Worm (Caenorhabditis elegans): ENCODE data around the gene fbxb-25.
"Not testable (repeated sequence)": the region's sequence is repeated elsewhere in the genome, so short reads cannot be mapped to it uniquely, and the experiment has no call there.

The fbxb-25 gene

DNA sequence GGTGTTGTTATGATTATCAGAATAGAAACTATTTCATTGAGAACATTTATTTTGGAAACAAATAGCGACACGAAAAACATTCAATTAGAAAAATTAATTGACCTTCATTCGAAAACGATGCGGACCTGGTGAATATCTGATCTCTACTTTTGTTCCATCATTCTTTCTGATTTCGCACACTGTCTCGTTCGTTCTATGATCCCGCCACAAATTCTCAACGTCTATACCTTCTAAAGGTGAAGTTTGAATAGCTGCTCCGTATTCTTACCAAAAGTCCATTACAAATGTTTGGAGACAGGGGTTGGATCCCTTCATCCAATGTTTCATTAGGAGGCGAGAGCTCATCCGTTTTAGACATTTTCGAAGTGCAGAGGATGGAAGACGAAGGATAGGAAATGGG lies 32.0 kb upstream of the fbxb-25 start, which contains the start of gene fbxb-16:
Gene fbxb-16, minus strand, starts transcription at position 101 of the 400 bp plus-strand sequence.
- TF ChIP-seq ets-7 (tag; optimal IDR thresholded peaks at IDR 0.05) (no peak), tbx-37 (GFP tag; conservative IDR thresholded peaks at IDR 0.05) (no peak), F13C5.2 (tag; optimal IDR thresholded peaks at IDR 0.05) (no peak), tra-4 (tag; optimal IDR thresholded peaks at IDR 0.05) (no peak), hnd-1 (tag; optimal IDR thresholded peaks at IDR 0.05) (no peak), hmg-4 (GFP tag; optimal IDR thresholded peaks at IDR 0.05) (no peak), flt-1 (GFP tag; IDR thresholded peaks at IDR 0.05) (no peak), aly-1 (tag; optimal IDR thresholded peaks at IDR 0.05) (no peak), ama-1 (optimal IDR thresholded peaks at IDR 0.05) (no peak), pes-1 (GFP tag; IDR thresholded peaks at IDR 0.05) (no peak)

ce11 chrII:1653397-1653796 lies 30.4 kb upstream of the fbxb-25 start, which contains the start of gene fbxb-15:
Gene fbxb-15, minus strand, starts transcription at chrII:1653497.
- TF ChIP-seq hmg-4 (GFP tag; optimal IDR thresholded peaks at IDR 0.05): no peak
- TF ChIP-seq ceh-36 (tag; optimal IDR thresholded peaks at IDR 0.05): no peak
- TF ChIP-seq tra-4 (tag; optimal IDR thresholded peaks at IDR 0.05): no peak
- TF ChIP-seq tbx-37 (GFP tag; conservative IDR thresholded peaks at IDR 0.05): no peak
- TF ChIP-seq ceh-13 (GFP tag; optimal IDR thresholded peaks at IDR 0.05): no peak
- TF ChIP-seq flt-1 (GFP tag; IDR thresholded peaks at IDR 0.05): no peak
- no peak for TF ChIP-seq aly-1 (tag; optimal IDR thresholded peaks at IDR 0.05)
- TF ChIP-seq F13C5.2 (tag; optimal IDR thresholded peaks at IDR 0.05): no peak
- TF ChIP-seq ets-7 (tag; optimal IDR thresholded peaks at IDR 0.05): no peak
- TF ChIP-seq hnd-1 (tag; optimal IDR thresholded peaks at IDR 0.05): no peak

DNA sequence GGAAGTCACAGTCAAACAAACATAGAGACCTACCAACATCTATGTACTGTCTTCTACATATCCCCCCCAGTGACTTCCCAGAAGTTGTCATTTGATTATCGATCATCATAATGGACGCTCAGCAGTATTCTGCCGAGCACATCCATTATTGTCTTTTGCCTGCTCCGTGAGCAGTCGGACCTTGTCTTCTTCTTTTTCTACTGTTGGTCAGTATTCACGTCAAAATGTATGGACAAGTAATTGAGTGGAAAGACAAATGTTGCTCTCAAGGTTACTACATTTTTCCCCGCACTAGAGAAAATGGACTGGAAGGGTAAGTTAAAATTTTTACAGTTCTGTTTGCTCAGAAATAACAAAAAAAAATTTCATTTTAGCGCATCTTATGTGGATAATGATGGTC lies 28.9 kb upstream of the fbxb-25 start, which contains the start of gene btb-12:
Gene btb-12, plus strand, starts transcription at position 301 of the 400 bp plus-strand sequence.
- TF ChIP-seq pes-1 (GFP tag; IDR thresholded peaks at IDR 0.05): no peak

DNA sequence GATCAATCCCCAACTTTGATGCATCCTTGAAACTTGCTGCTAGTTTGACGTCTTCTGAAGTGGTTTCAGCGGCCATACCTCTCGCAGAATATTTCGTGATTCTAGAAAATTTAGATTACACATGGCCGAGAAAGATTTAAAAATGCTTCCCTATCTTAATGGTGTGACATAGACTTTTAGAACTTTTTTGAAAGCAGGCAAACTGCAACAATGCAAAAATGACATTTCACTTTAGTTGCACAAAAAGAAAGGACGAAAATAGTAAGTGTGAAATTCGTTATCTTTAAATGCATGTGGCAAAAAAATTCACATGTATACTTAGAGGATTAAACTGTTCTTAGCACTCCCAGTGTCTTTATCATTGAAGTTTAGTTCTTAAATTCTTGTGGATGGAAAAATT lies 26.6 kb upstream of the fbxb-25 start, which contains the start of gene ZC204.12:
Gene ZC204.12, minus strand, starts transcription at position 101 of the 400 bp plus-strand sequence.
- TF ChIP-seq tra-4 (tag; optimal IDR thresholded peaks at IDR 0.05) (no peak), F13C5.2 (tag; optimal IDR thresholded peaks at IDR 0.05) (no peak), ets-7 (tag; optimal IDR thresholded peaks at IDR 0.05) (no peak), hmg-4 (GFP tag; optimal IDR thresholded peaks at IDR 0.05) (no peak), ceh-36 (tag; optimal IDR thresholded peaks at IDR 0.05) (no peak), aly-1 (tag; optimal IDR thresholded peaks at IDR 0.05) (no peak), hnd-1 (tag; optimal IDR thresholded peaks at IDR 0.05) (no peak), B0310.2 (tag; optimal IDR thresholded peaks at IDR 0.05) (no peak), tbx-37 (GFP tag; conservative IDR thresholded peaks at IDR 0.05) (no peak), pes-1 (GFP tag; IDR thresholded peaks at IDR 0.05) (no peak), ceh-13 (GFP tag; optimal IDR thresholded peaks at IDR 0.05) (no peak), tbx-11 (GFP tag; IDR thresholded peaks at IDR 0.05) (no peak), hmbx-1 (tag; optimal IDR thresholded peaks at IDR 0.05) (no peak), flt-1 (GFP tag; IDR thresholded peaks at IDR 0.05) (no peak), sea-1 (GFP tag; conservative IDR thresholded peaks at IDR 0.05) (no peak), scrt-1 (GFP tag; IDR thresholded peaks at IDR 0.05) (no peak)

- not testable (repeated sequence) for TF ChIP-seq hmbx-1 (tag; optimal IDR thresholded peaks at IDR 0.05); pes-1 (GFP tag; IDR thresholded peaks at IDR 0.05); aly-1 (tag; optimal IDR thresholded peaks at IDR 0.05)
Observed at ce11 chrII:1660888-1661287, 23.0 kb upstream of the fbxb-25 start, which contains the start of gene ZC204.13. Gene ZC204.13, minus strand, starts transcription at chrII:1660988.

DNA sequence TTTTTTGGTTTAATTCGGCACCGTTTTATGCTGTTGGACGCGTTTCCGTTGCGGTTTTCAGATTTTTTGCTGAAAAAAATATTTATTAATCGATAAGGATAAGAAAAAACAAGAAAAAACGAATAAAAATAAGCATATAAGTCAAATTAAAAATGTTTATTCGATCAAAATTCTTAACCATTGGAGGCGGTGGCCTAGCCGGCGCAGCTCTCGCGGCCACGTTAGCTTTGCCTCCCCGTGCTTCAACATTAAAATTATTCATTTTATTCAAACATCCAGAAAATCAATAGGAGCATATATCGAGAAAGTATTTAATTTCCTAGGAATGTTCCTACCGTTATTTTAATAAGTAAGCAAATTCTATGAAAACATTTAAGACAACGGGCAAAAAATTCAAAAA lies 21.0 kb upstream of the fbxb-25 start, which contains the start of gene ZC204.14:
Gene ZC204.14, minus strand, starts transcription at position 69 of the 400 bp plus-strand sequence.
- TF ChIP-seq ceh-36 (tag; optimal IDR thresholded peaks at IDR 0.05) (no peak), flt-1 (GFP tag; IDR thresholded peaks at IDR 0.05) (no peak), ceh-13 (GFP tag; optimal IDR thresholded peaks at IDR 0.05) (no peak), hmbx-1 (tag; optimal IDR thresholded peaks at IDR 0.05) (no peak), aly-1 (tag; optimal IDR thresholded peaks at IDR 0.05) (no peak), ets-7 (tag; optimal IDR thresholded peaks at IDR 0.05) (no peak), hnd-1 (tag; optimal IDR thresholded peaks at IDR 0.05) (no peak)

DNA sequence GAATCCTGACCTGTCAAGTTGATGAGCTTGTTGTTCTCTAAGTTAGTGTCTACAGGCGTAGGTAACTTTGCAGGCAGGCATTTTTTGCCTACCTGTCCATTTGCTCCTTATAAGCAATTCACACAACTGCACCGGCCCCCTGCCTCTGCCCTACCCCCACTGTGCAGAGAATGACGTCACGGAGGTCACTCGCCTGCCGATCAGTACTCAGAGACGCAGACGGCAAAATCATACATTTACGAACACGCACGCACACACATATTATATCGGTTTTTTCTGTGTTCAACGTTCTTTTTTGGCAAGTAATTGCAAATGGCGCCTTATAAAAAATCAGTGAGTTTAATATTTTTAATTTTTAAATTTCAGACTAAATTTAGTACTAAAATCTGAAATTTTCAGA lies 20.3 kb upstream of the fbxb-25 start, which contains the start of gene duxl-1:
Gene duxl-1, plus strand, starts transcription at position 184 of the 400 bp plus-strand sequence.
- TF ChIP-seq hmg-4 (GFP tag; optimal IDR thresholded peaks at IDR 0.05) (peak; percentile 16), F13C5.2 (tag; optimal IDR thresholded peaks at IDR 0.05) (no peak)

DNA sequence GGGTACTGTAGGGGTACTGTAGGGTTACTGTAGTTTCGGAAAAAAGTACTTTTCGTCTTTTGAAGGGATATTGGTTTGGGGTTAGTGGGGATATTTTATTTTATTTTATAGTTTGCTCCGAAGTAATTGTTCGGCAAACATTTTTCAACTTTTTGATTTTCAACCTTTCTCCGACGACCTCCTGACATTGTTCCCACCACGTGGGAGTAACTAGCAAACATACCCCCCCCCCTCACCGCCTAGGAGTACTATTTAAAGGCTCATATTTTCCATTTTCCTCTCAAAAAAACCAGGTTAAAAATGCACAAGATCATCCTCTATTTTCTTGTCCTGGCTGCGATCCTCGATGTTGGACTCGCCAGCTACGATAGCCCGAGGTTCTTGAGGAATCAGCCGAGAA lies 17.8 kb upstream of the fbxb-25 start, which contains the start of gene srlf-29:
Gene srlf-29, plus strand, starts transcription at position 301 of the 400 bp plus-strand sequence.
- no peak for TF ChIP-seq sea-1 (GFP tag; conservative IDR thresholded peaks at IDR 0.05)
- no peak for TF ChIP-seq hnd-1 (tag; optimal IDR thresholded peaks at IDR 0.05)
- TF ChIP-seq tbx-11 (GFP tag; IDR thresholded peaks at IDR 0.05): no peak
- TF ChIP-seq tbx-37 (GFP tag; conservative IDR thresholded peaks at IDR 0.05): no peak

- TF ChIP-seq tra-4 (tag; optimal IDR thresholded peaks at IDR 0.05): no peak
- TF ChIP-seq hmbx-1 (tag; optimal IDR thresholded peaks at IDR 0.05): no peak
- no peak for TF ChIP-seq B0310.2 (tag; optimal IDR thresholded peaks at IDR 0.05)
- TF ChIP-seq ets-7 (tag; optimal IDR thresholded peaks at IDR 0.05): no peak
- no peak for TF ChIP-seq hnd-1 (tag; optimal IDR thresholded peaks at IDR 0.05)
- no peak for TF ChIP-seq ama-1 (optimal IDR thresholded peaks at IDR 0.05)
Observed at ce11 chrII:1668913-1669312, 14.9 kb upstream of the fbxb-25 start, which contains the start of gene srw-97. Gene srw-97, minus strand, starts transcription at chrII:1669013.
